Worm (Caenorhabditis elegans) whole organism, late embryonic: ENCODE measurements around the gene srx-33.

Source experiments
- F13H6.1 ChIP-seq: sonication (generic microtip); optimal IDR thresholded peaks from 2 replicates; lab custom pipeline; 2016; ENCODE audit warnings: missing genetic modification characterization, missing compliant biosample characterization
- K02D7.2 ChIP-seq: sonication (generic microtip); optimal IDR thresholded peaks from 2 replicates; lab custom pipeline; 2017; ENCODE audit warnings: mild to moderate bottlenecking, missing genetic modification characterization, missing compliant biosample characterization
- T23F11.4 ChIP-seq: fragments of 200-800 bp; sonication (Bioruptor generic); optimal IDR thresholded peaks from 2 replicates; lab custom pipeline; 2018; ENCODE audit warnings: mild to moderate bottlenecking, missing genetic modification characterization, missing compliant biosample characterization
- ceh-14 ChIP-seq: sonication (generic microtip); optimal IDR thresholded peaks from 2 replicates; lab custom pipeline; 2016; ENCODE audit warnings: missing genotype, missing genetic modification characterization, missing compliant biosample characterization
- ceh-18 ChIP-seq: sonication (generic microtip); optimal IDR thresholded peaks from 2 replicates; lab custom pipeline; 2016; ENCODE audit warnings: missing genetic modification characterization, missing compliant biosample characterization
- ceh-19 ChIP-seq: fragments of 200-800 bp; sonication (Bioruptor generic); optimal IDR thresholded peaks from 2 replicates; lab custom pipeline; 2018; ENCODE audit warnings: mild to moderate bottlenecking, missing genetic modification characterization, missing compliant biosample characterization
- ceh-2 ChIP-seq: sonication (generic microtip); optimal IDR thresholded peaks from 2 replicates; lab custom pipeline; 2016; ENCODE audit warnings: missing genotype, missing genetic modification characterization, missing compliant biosample characterization
- ceh-30 ChIP-seq: fragments of 150-350 bp; optimal IDR thresholded peaks from 2 replicates; lab custom pipeline; 2014; ENCODE audit warnings: missing biosample characterization, missing genetic modification characterization
- ceh-31 ChIP-seq: sonication (generic microtip); optimal IDR thresholded peaks from 2 replicates; lab custom pipeline; 2016; ENCODE audit warnings: missing genetic modification characterization, missing compliant biosample characterization
- ceh-45 ChIP-seq: fragments of 200-800 bp; sonication (Bioruptor generic); IDR thresholded peaks from 2 replicates; pipeline ENCODE4 v1.3.6; 2022; ENCODE audit warnings: missing genetic modification reagents, missing genetic modification characterization, missing compliant biosample characterization
- ceh-48 ChIP-seq: sonication (generic microtip); optimal IDR thresholded peaks from 2 replicates; lab custom pipeline; 2016; ENCODE audit warnings: missing genetic modification characterization, inconsistent platforms, missing compliant biosample characterization
- ceh-9 ChIP-seq: sonication (generic microtip); optimal IDR thresholded peaks from 2 replicates; lab custom pipeline; 2016; ENCODE audit warnings: mild to moderate bottlenecking, missing genetic modification characterization, inconsistent platforms, missing compliant biosample characterization
- che-1 ChIP-seq: sonication (generic microtip); optimal IDR thresholded peaks from 2 replicates; lab custom pipeline; 2016; ENCODE audit warnings: mild to moderate bottlenecking, missing genetic modification characterization, missing compliant biosample characterization
- ets-4 ChIP-seq: sonication (generic microtip); optimal IDR thresholded peaks from 2 replicates; lab custom pipeline; 2016; ENCODE audit warnings: missing genetic modification characterization, missing compliant biosample characterization
- eyg-1 ChIP-seq: sonication (generic microtip); optimal IDR thresholded peaks from 2 replicates; lab custom pipeline; 2016; ENCODE audit warnings: missing genotype, missing genetic modification characterization, missing compliant biosample characterization
- fax-1 ChIP-seq: sonication (generic microtip); optimal IDR thresholded peaks from 2 replicates; lab custom pipeline; 2016; ENCODE audit warnings: missing genotype, missing genetic modification characterization, missing compliant biosample characterization
- fkh-10 ChIP-seq: fragments of 150-350 bp; optimal IDR thresholded peaks from 2 replicates; lab custom pipeline; 2014; ENCODE audit warnings: missing biosample characterization, missing genetic modification reagents, missing genetic modification characterization
- fkh-6 ChIP-seq: sonication (generic microtip); optimal IDR thresholded peaks from 2 replicates; lab custom pipeline; 2016; ENCODE audit warnings: missing genetic modification characterization, missing compliant biosample characterization
- gmeb-2 ChIP-seq: sonication (generic microtip); optimal IDR thresholded peaks from 2 replicates; lab custom pipeline; 2016; ENCODE audit warnings: missing genetic modification characterization, inconsistent platforms, missing compliant biosample characterization
- hlh-15 ChIP-seq: sonication (generic microtip); optimal IDR thresholded peaks from 2 replicates; lab custom pipeline; 2016; ENCODE audit warnings: missing genetic modification characterization, missing compliant biosample characterization
- hlh-30 ChIP-seq: sonication (generic microtip); optimal IDR thresholded peaks from 2 replicates; lab custom pipeline; 2017; ENCODE audit warnings: antibody characterized with exemption, missing genetic modification characterization, missing compliant biosample characterization; ENCODE audit not compliant: insufficient read depth
- hlh-8 ChIP-seq: sonication (generic microtip); optimal IDR thresholded peaks from 2 replicates; lab custom pipeline; 2016; ENCODE audit warnings: missing genotype, missing genetic modification characterization, missing compliant biosample characterization
- lin-11 ChIP-seq: fragments of 200-800 bp; sonication (Bioruptor generic); optimal IDR thresholded peaks from 2 replicates; lab custom pipeline; 2018; ENCODE audit warnings: mild to moderate bottlenecking, missing genetic modification characterization, missing compliant biosample characterization
- mec-3 ChIP-seq: sonication (generic microtip); optimal IDR thresholded peaks from 2 replicates; lab custom pipeline; 2016; ENCODE audit warnings: borderline replicate concordance, missing genetic modification characterization, missing compliant biosample characterization
- nfya-1 ChIP-seq: sonication (generic microtip); optimal IDR thresholded peaks from 2 replicates; lab custom pipeline; 2017; ENCODE audit warnings: missing genetic modification characterization, mild to moderate bottlenecking, missing compliant biosample characterization, antibody characterized with exemption, moderate library complexity
- npax-4 ChIP-seq: sonication (generic microtip); optimal IDR thresholded peaks from 2 replicates; lab custom pipeline; 2016; ENCODE audit warnings: missing genetic modification characterization, missing compliant biosample characterization
- pax-1 ChIP-seq: fragments of 150-350 bp; optimal IDR thresholded peaks from 2 replicates; lab custom pipeline; 2014; ENCODE audit warnings: missing biosample characterization, missing genetic modification characterization
- pha-4 ChIP-seq: fragments of 150-350 bp; optimal IDR thresholded peaks from 2 replicates; lab custom pipeline; 2018; ENCODE audit warnings: missing biosample characterization, missing genetic modification reagents, missing genetic modification characterization
- pqm-1 ChIP-seq: sonication (generic microtip); optimal IDR thresholded peaks from 2 replicates; lab custom pipeline; 2016; ENCODE audit warnings: missing genetic modification characterization, missing compliant biosample characterization
- ref-2 ChIP-seq: sonication (generic microtip); optimal IDR thresholded peaks from 2 replicates; lab custom pipeline; 2016; ENCODE audit warnings: missing genetic modification characterization, missing compliant biosample characterization
- rnt-1 ChIP-seq: sonication (generic microtip); optimal IDR thresholded peaks from 2 replicates; lab custom pipeline; 2016; ENCODE audit warnings: missing genetic modification characterization, missing compliant biosample characterization
- sdc-2 ChIP-seq: sonication (generic microtip); optimal IDR thresholded peaks from 2 replicates; lab custom pipeline; 2016; ENCODE audit warnings: missing genotype, missing genetic modification characterization, missing compliant biosample characterization
- sox-2 ChIP-seq: fragments of 200-800 bp; sonication (Bioruptor generic); IDR thresholded peaks from 2 replicates; pipeline ENCODE4 v1.3.6; 2022; ENCODE audit warnings: missing genetic modification reagents, missing genetic modification characterization, missing compliant biosample characterization
- sox-4 ChIP-seq: sonication (generic microtip); optimal IDR thresholded peaks from 2 replicates; lab custom pipeline; 2017; ENCODE audit warnings: mild to moderate bottlenecking, missing genetic modification characterization, inconsistent platforms, missing compliant biosample characterization
- syd-9 ChIP-seq: sonication (generic microtip); optimal IDR thresholded peaks from 2 replicates; lab custom pipeline; 2016; ENCODE audit warnings: mild to moderate bottlenecking, missing genetic modification characterization, moderate library complexity, missing compliant biosample characterization
- tbx-2 ChIP-seq: sonication (generic microtip); optimal IDR thresholded peaks from 2 replicates; lab custom pipeline; 2016; ENCODE audit warnings: missing genetic modification characterization, missing compliant biosample characterization
- ttx-3 ChIP-seq: sonication (generic microtip); optimal IDR thresholded peaks from 2 replicates; lab custom pipeline; 2016; ENCODE audit warnings: missing genetic modification reagents, missing genetic modification characterization, missing compliant biosample characterization
- unc-3 ChIP-seq, 2 experiments: fragments of 200-800 bp in 1 of 2; sonication (Bioruptor generic) in 1 of 2; sonication (generic microtip) in 1 of 2; conservative IDR thresholded peaks in 1 of 2; optimal IDR thresholded peaks in 1 of 2; 2 replicates each; pipeline versions ENCODE4 v1.3.6 to Lab custom; 2016 to 2022; ENCODE audit warnings: missing compliant biosample characterization in 2 of 2, missing genetic modification characterization in 2 of 2, missing genetic modification reagents in 1 of 2
- unc-42 ChIP-seq: sonication (generic microtip); optimal IDR thresholded peaks from 2 replicates; lab custom pipeline; 2016; ENCODE audit warnings: missing genotype, missing genetic modification characterization, missing compliant biosample characterization

The srx-33 gene

ce11 chrV:7136859-7137258 lies 18.2 kb upstream of the srx-33 start:
- TF ChIP-seq T23F11.4: no peak
- no peak for TF ChIP-seq unc-3 (GFP tag; conservative IDR thresholded peaks at IDR 0.05; lab: Robert Waterston, UW)
- TF ChIP-seq unc-3 (tag; optimal IDR thresholded peaks at IDR 0.05; lab: Kevin White, UChicago): no peak
- TF ChIP-seq ceh-45: no peak
- TF ChIP-seq ceh-19 (GFP tag; lab: Kevin White, UChicago): no peak
- no peak for TF ChIP-seq fax-1
- no peak for TF ChIP-seq ttx-3 (tag; lab: Kevin White, UChicago)
- no peak for TF ChIP-seq pqm-1 (tag; lab: Kevin White, UChicago)
- TF ChIP-seq ceh-18: no peak
- TF ChIP-seq lin-11 (tag; lab: Kevin White, UChicago): no peak
- no peak for TF ChIP-seq hlh-15 (tag; lab: Kevin White, UChicago)
- no peak for TF ChIP-seq fkh-10 (GFP tag; lab: Kevin White, UChicago)
- TF ChIP-seq sdc-2 (tag; lab: Kevin White, UChicago): no peak
- TF ChIP-seq unc-42 (tag; lab: Kevin White, UChicago): no peak
- no peak for TF ChIP-seq hlh-8 (tag; lab: Kevin White, UChicago)
- no peak for TF ChIP-seq eyg-1 (tag; lab: Kevin White, UChicago)
- no peak for TF ChIP-seq syd-9 (tag; lab: Kevin White, UChicago)
- no peak for TF ChIP-seq ets-4 (tag; lab: Kevin White, UChicago)
- no peak for TF ChIP-seq che-1 (tag; lab: Kevin White, UChicago)
- no peak for TF ChIP-seq ceh-2 (tag; lab: Kevin White, UChicago)
- no peak for TF ChIP-seq ceh-31 (tag; lab: Kevin White, UChicago)

- TF ChIP-seq hlh-15 (tag; lab: Kevin White, UChicago): no peak
- TF ChIP-seq gmeb-2: no peak
- TF ChIP-seq nfya-1 (tag; lab: Kevin White, UChicago): no peak
- TF ChIP-seq ceh-30 (tag; lab: Kevin White, UChicago): no peak
- no peak for TF ChIP-seq F13H6.1 (tag; lab: Kevin White, UChicago)
- no peak for TF ChIP-seq fkh-6
- TF ChIP-seq, all 69 proteins: peak for 0
These were observed 15.3 kb upstream of the srx-33 start, which contains the start of gene F10D2.16 for ce11 chrV:7133963-7134362. F10D2.16 (plus strand) TSS chrV:7134263.

DNA sequence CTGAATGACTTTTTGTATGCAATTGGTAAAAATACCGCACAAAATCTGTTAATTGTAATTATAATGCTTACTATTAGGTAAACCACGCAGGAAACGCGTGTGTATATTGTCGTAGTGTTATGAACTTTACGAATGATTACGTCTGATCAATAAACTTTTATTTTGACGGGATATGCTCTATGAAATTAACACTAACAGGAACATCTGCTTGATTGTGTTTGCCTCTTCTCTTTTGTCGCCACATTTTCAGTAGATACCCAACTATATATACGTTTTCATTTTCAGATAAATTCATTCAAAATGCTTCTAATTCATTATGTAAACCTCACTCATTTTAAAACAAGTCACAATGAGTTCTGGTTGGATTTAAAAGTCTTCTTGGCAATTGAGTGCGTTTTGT lies 13.6 kb upstream of the srx-33 start, which contains the start of gene sre-10:
Gene sre-10 (plus strand): TSS at position 301 of the 400 bp plus-strand sequence.
- no peak for TF ChIP-seq K02D7.2 (tag; lab: Kevin White, UChicago)

ce11 chrV:7130974-7131373 lies 12.3 kb upstream of the srx-33 start, which contains the start of gene srx-36:
srx-36 (minus strand) TSS chrV:7131074.
- TF ChIP-seq pha-4 (tag; lab: Kevin White, UChicago): no peak
- no peak for TF ChIP-seq ref-2 (tag; lab: Kevin White, UChicago)
- TF ChIP-seq pax-1 (tag; lab: Kevin White, UChicago): no peak
- TF ChIP-seq fax-1: no peak
- no peak for TF ChIP-seq ceh-48 (tag; lab: Kevin White, UChicago)
- TF ChIP-seq sox-4 (tag; lab: Kevin White, UChicago): no peak
- TF ChIP-seq mec-3 (tag; lab: Kevin White, UChicago): no peak
- no peak for TF ChIP-seq tbx-2 (tag; lab: Kevin White, UChicago)
- TF ChIP-seq, all 69 proteins: peak for 0

- no peak for TF ChIP-seq npax-4 (tag; lab: Kevin White, UChicago)
- TF ChIP-seq hlh-30 (tag; lab: Kevin White, UChicago): no peak
- TF ChIP-seq unc-42 (tag; lab: Kevin White, UChicago): no peak
- no peak for TF ChIP-seq ceh-9 (tag; lab: Kevin White, UChicago)
- TF ChIP-seq gmeb-2: no peak
- no peak for TF ChIP-seq sox-2
- no peak for TF ChIP-seq ceh-18
- TF ChIP-seq rnt-1 (tag; lab: Kevin White, UChicago): no peak
- no peak for TF ChIP-seq pax-1 (tag; lab: Kevin White, UChicago)
- no peak for TF ChIP-seq nfya-1 (tag; lab: Kevin White, UChicago)
- no peak for TF ChIP-seq ceh-19 (GFP tag; lab: Kevin White, UChicago)
- no peak for TF ChIP-seq ceh-45
- no peak for TF ChIP-seq ceh-14 (tag; lab: Kevin White, UChicago)
- TF ChIP-seq hlh-15 (tag; lab: Kevin White, UChicago): no peak
- no peak for TF ChIP-seq syd-9 (tag; lab: Kevin White, UChicago)
- TF ChIP-seq ref-2 (tag; lab: Kevin White, UChicago): no peak
These were observed 10.8 kb upstream of the srx-33 start, which contains the start of gene T01C4.8 for ce11 chrV:7129460-7129859. T01C4.8 (minus strand) TSS chrV:7129560.
